Fruit fly (Drosophila melanogaster): ENCODE measurements around the gene Syx13.

DNA sequence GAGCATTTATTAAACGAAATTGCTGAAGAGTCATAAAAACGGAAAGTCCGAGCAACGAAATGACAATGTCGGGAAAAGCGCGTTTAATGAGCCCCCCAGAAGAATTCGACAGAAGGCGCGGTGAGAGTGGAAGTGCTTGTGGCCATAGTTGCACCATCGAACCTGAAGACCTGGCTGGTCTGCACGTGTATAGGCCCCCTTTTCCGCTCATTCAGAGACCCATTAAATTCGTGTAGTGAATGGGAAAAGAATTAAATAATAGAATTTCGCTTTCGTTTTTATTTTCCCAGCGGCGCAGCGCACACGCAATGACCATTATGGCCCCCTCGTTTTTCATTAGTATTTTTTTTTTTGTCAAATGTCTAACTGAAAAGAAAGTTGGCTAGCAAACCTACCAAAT lies 10.9 kb upstream of the Syx13 start:
- TF ChIP-seq Vsx2 (GFP tag; optimal IDR thresholded peaks at IDR 0.05; ENCODE audit: partially characterized antibody) (peak; percentile 42), psq (GFP tag; optimal IDR thresholded peaks at IDR 0.05) (no peak), lola (GFP tag; optimal IDR thresholded peaks at IDR 0.05) (no peak), Abd-B (GFP tag; optimal IDR thresholded peaks at IDR 0.05) (no peak), h (GFP tag; optimal IDR thresholded peaks at IDR 0.05) (no peak), dsf (GFP tag; optimal IDR thresholded peaks at IDR 0.05; ENCODE audit: borderline replicate concordance) (no peak), pan (optimal IDR thresholded peaks at IDR 0.05) (no peak)
